Worm (Caenorhabditis elegans) whole organism, young adult: ENCODE measurements around the gene B0280.17.
A peak's percentile ranks its signal among the peaks of the same experiment; 100 is the strongest.

Source experiments
- F10E7.11 ChIP-seq: sonication (generic microtip); optimal IDR thresholded peaks from 2 replicates; lab custom pipeline; 2017; ENCODE audit warnings: mild to moderate bottlenecking, missing genetic modification characterization, moderate library complexity, missing compliant biosample characterization
- F22D6.2 ChIP-seq: sonication (generic microtip); optimal IDR thresholded peaks from 2 replicates; lab custom pipeline; 2016; ENCODE audit warnings: mild to moderate bottlenecking, missing genetic modification characterization, missing compliant biosample characterization
- F57A8.1 ChIP-seq: fragments of 200-800 bp; sonication (Bioruptor generic); optimal IDR thresholded peaks from 2 replicates; lab custom pipeline; 2018; ENCODE audit warnings: mild to moderate bottlenecking, missing genetic modification characterization, moderate library complexity, missing compliant biosample characterization
- Y53F4B.3 ChIP-seq: fragments of 200-800 bp; sonication (Bioruptor generic); IDR thresholded peaks from 2 replicates; pipeline ENCODE4 v1.3.6; 2022; ENCODE audit warnings: missing genetic modification reagents, missing genetic modification characterization, missing compliant biosample characterization
- Y95B8A.8 ChIP-seq: fragments of 200-800 bp; sonication (Bioruptor generic); IDR thresholded peaks from 2 replicates; pipeline ENCODE4 v1.3.6; 2022; ENCODE audit warnings: missing genetic modification reagents, missing genetic modification characterization, missing compliant biosample characterization
- ZK185.1 ChIP-seq: sonication (generic microtip); optimal IDR thresholded peaks from 2 replicates; lab custom pipeline; 2016; ENCODE audit warnings: mild to moderate bottlenecking, missing genetic modification characterization, missing compliant biosample characterization; ENCODE audit not compliant: poor library complexity, severe bottlenecking
- atf-7 ChIP-seq: sonication (generic microtip); optimal IDR thresholded peaks from 2 replicates; lab custom pipeline; 2017; ENCODE audit warnings: mild to moderate bottlenecking, missing genetic modification characterization, missing compliant biosample characterization
- attf-5 ChIP-seq: fragments of 200-800 bp; sonication (Bioruptor generic); optimal IDR thresholded peaks from 2 replicates; lab custom pipeline; 2018; ENCODE audit warnings: mild to moderate bottlenecking, missing genetic modification characterization, missing compliant biosample characterization
- bed-1 ChIP-seq: fragments of 200-800 bp; sonication (Bioruptor generic); IDR thresholded peaks from 2 replicates; pipeline ENCODE4 v1.3.6; 2022; ENCODE audit warnings: missing genetic modification reagents, missing genetic modification characterization, missing compliant biosample characterization
- cebp-1 ChIP-seq, 2 experiments: fragments of 200-800 bp in 1 of 2; sonication (Bioruptor generic) in 1 of 2; sonication (generic microtip) in 1 of 2; IDR thresholded peaks in 1 of 2; optimal IDR thresholded peaks in 1 of 2; 2 replicates each; pipeline versions ENCODE4 v1.3.6 to Lab custom; 2017 to 2022; ENCODE audit warnings: missing compliant biosample characterization in 2 of 2, missing genetic modification characterization in 2 of 2, mild to moderate bottlenecking in 1 of 2, missing genetic modification reagents in 1 of 2, moderate library complexity in 1 of 2
- cebp-2 ChIP-seq: fragments of 200-800 bp; sonication (Bioruptor generic); IDR thresholded peaks from 2 replicates; pipeline ENCODE4 v1.3.6; 2022; ENCODE audit warnings: missing genetic modification characterization, missing compliant biosample characterization
- die-1 ChIP-seq: sonication (generic microtip); optimal IDR thresholded peaks from 2 replicates; lab custom pipeline; 2016; ENCODE audit warnings: missing genotype, mild to moderate bottlenecking, missing genetic modification characterization, missing compliant biosample characterization
- ekl-4 ChIP-seq: fragments of 200-800 bp; sonication (Bioruptor generic); IDR thresholded peaks from 2 replicates; pipeline ENCODE4 v1.3.6; 2022; ENCODE audit warnings: missing genetic modification reagents, missing genetic modification characterization, missing compliant biosample characterization
- fkh-3 ChIP-seq: sonication (generic microtip); optimal IDR thresholded peaks from 2 replicates; lab custom pipeline; 2016; ENCODE audit warnings: mild to moderate bottlenecking, missing genetic modification characterization, missing compliant biosample characterization
- gei-17 ChIP-seq: fragments of 200-800 bp; sonication (Bioruptor generic); optimal IDR thresholded peaks from 2 replicates; lab custom pipeline; 2018; ENCODE audit warnings: mild to moderate bottlenecking, missing genetic modification characterization, missing compliant biosample characterization
- him-1 ChIP-seq: sonication (generic microtip); optimal IDR thresholded peaks from 2 replicates; lab custom pipeline; 2016; ENCODE audit warnings: missing genotype, missing genetic modification reagents, missing genetic modification characterization, missing compliant biosample characterization
- hmg-1.2 ChIP-seq: fragments of 200-800 bp; sonication (Bioruptor generic); IDR thresholded peaks from 2 replicates; pipeline ENCODE4 v1.3.6; 2022; ENCODE audit warnings: missing genetic modification reagents, missing genetic modification characterization, missing compliant biosample characterization
- hsf-1 ChIP-seq: fragments of 200-800 bp; sonication (Bioruptor generic); IDR thresholded peaks from 2 replicates; pipeline ENCODE4 v1.3.6; 2022; ENCODE audit warnings: missing genetic modification reagents, missing genetic modification characterization, missing compliant biosample characterization
- lag-1 ChIP-seq: fragments of 200-800 bp; sonication (Bioruptor generic); IDR thresholded peaks from 2 replicates; pipeline ENCODE4 v1.3.6; 2022; ENCODE audit warnings: missing genetic modification reagents, missing genetic modification characterization, missing compliant biosample characterization
- let-607 ChIP-seq, 2 experiments: fragments of 200-800 bp in 1 of 2; sonication (Bioruptor generic) in 1 of 2; sonication (generic microtip) in 1 of 2; optimal IDR thresholded peaks; 2 replicates each; lab custom pipeline; 2016 to 2018; ENCODE audit warnings: mild to moderate bottlenecking in 2 of 2, missing compliant biosample characterization in 2 of 2, missing genetic modification characterization in 2 of 2, moderate library complexity in 2 of 2, missing genotype in 1 of 2
- lin-40 ChIP-seq: sonication (generic microtip); optimal IDR thresholded peaks from 2 replicates; lab custom pipeline; 2016; ENCODE audit warnings: missing genetic modification characterization, mild to moderate bottlenecking, missing compliant biosample characterization, missing genotype, missing genetic modification reagents
- lin-54 ChIP-seq: fragments of 200-800 bp; sonication (Bioruptor generic); optimal IDR thresholded peaks from 2 replicates; lab custom pipeline; 2018; ENCODE audit warnings: mild to moderate bottlenecking, missing genetic modification characterization, missing compliant biosample characterization
- madf-10 ChIP-seq: sonication (generic microtip); optimal IDR thresholded peaks from 2 replicates; lab custom pipeline; 2016; ENCODE audit warnings: mild to moderate bottlenecking, missing genetic modification characterization, missing compliant biosample characterization
- madf-8 ChIP-seq: fragments of 200-800 bp; sonication (Bioruptor generic); conservative IDR thresholded peaks from 2 replicates; pipeline ENCODE4 v1.3.6; 2022; ENCODE audit warnings: missing genetic modification reagents, missing genetic modification characterization, missing compliant biosample characterization
- mcd-1 ChIP-seq: fragments of 200-800 bp; sonication (Bioruptor generic); IDR thresholded peaks from 2 replicates; pipeline ENCODE4 v1.3.6; 2022; ENCODE audit warnings: missing genetic modification reagents, missing genetic modification characterization, missing compliant biosample characterization
- mel-28 ChIP-seq: sonication (generic microtip); optimal IDR thresholded peaks from 2 replicates; lab custom pipeline; 2016; ENCODE audit warnings: borderline replicate concordance, mild to moderate bottlenecking, missing genetic modification characterization, missing compliant biosample characterization
- nhr-80 ChIP-seq: sonication (generic microtip); optimal IDR thresholded peaks from 2 replicates; lab custom pipeline; 2016; ENCODE audit warnings: missing genetic modification characterization, missing compliant biosample characterization
- pha-4 ChIP-seq: fragments of 150-350 bp; sonication (generic microtip); optimal IDR thresholded peaks from 2 replicates; lab custom pipeline; 2014; ENCODE audit warnings: missing biosample characterization, missing genetic modification reagents, missing genetic modification characterization
- repo-1 ChIP-seq: sonication (generic microtip); optimal IDR thresholded peaks from 2 replicates; lab custom pipeline; 2017; ENCODE audit warnings: mild to moderate bottlenecking, missing genetic modification characterization, missing compliant biosample characterization
- snpc-1.1 ChIP-seq: sonication (generic microtip); optimal IDR thresholded peaks from 2 replicates; lab custom pipeline; 2017; ENCODE audit warnings: missing genetic modification characterization, mild to moderate bottlenecking, missing compliant biosample characterization, antibody characterized with exemption, moderate library complexity, missing genotype, missing genetic modification reagents; ENCODE audit not compliant: insufficient read depth
- snpc-3.4 ChIP-seq: sonication (generic microtip); optimal IDR thresholded peaks from 2 replicates; lab custom pipeline; 2017; ENCODE audit warnings: missing genetic modification characterization, mild to moderate bottlenecking, missing compliant biosample characterization, antibody characterized with exemption, moderate library complexity, missing genotype, missing genetic modification reagents
- snpc-4 ChIP-seq, 5 experiments: fragments of 150-350 bp in 1 of 5; sonication (generic microtip) in 4 of 5; optimal IDR thresholded peaks; 2 replicates each; lab custom pipeline; 2014 to 2018; ENCODE audit warnings: missing genetic modification characterization in 5 of 5, missing biosample characterization in 3 of 5, antibody characterized with exemption in 2 of 5, mild to moderate bottlenecking in 2 of 5, missing compliant biosample characterization in 2 of 5, missing genotype in 2 of 5, moderate library complexity in 2 of 5, missing genetic modification reagents in 1 of 5
- tbp1 ChIP-seq: fragments of 200-800 bp; sonication (Bioruptor generic); optimal IDR thresholded peaks from 2 replicates; lab custom pipeline; 2018; ENCODE audit warnings: mild to moderate bottlenecking, missing genetic modification characterization, missing compliant biosample characterization
- tlf-1 ChIP-seq: fragments of 200-800 bp; sonication (Bioruptor generic); optimal IDR thresholded peaks from 2 replicates; lab custom pipeline; 2018; ENCODE audit warnings: mild to moderate bottlenecking, missing genetic modification characterization, missing compliant biosample characterization
- ztf-22 ChIP-seq: fragments of 200-800 bp; sonication (Bioruptor generic); optimal IDR thresholded peaks from 2 replicates; lab custom pipeline; 2018; ENCODE audit warnings: mild to moderate bottlenecking, missing genetic modification characterization, moderate library complexity, missing compliant biosample characterization
- ztf-25 ChIP-seq: fragments of 200-800 bp; sonication (Bioruptor generic); IDR thresholded peaks from 2 replicates; pipeline ENCODE4 v1.3.6; 2022; ENCODE audit warnings: missing genetic modification reagents, missing genetic modification characterization, missing compliant biosample characterization

The B0280.17 gene

ce11 chrIII:7120477-7120876, 15.4 kb downstream of the B0280.17 start (continued):
- no peak for TF ChIP-seq hmg-1.2
- peak; percentile 16 for TF ChIP-seq repo-1 (tag; lab: Kevin White, UChicago)
- TF ChIP-seq Y53F4B.3, result no peak
- peak; percentile 29 for TF ChIP-seq lin-40 (tag; lab: Kevin White, UChicago)
- TF ChIP-seq snpc-3.4 (tag; lab: Kevin White, UChicago), result no peak
- no peak for TF ChIP-seq cebp-2 (GFP tag; lab: Robert Waterston, UW)
- TF ChIP-seq madf-8 (GFP tag; lab: Robert Waterston, UW), result no peak
- no peak for TF ChIP-seq lag-1 (GFP tag; lab: Robert Waterston, UW)
- TF ChIP-seq bed-1 (GFP tag; lab: Robert Waterston, UW), result no peak
- no peak for TF ChIP-seq snpc-1.1 (tag; lab: Kevin White, UChicago)
- no peak for TF ChIP-seq fkh-3 (tag; lab: Kevin White, UChicago)
- TF ChIP-seq mel-28 (tag; lab: Kevin White, UChicago), result no peak
- no peak for TF ChIP-seq gei-17 (GFP tag; lab: Kevin White, UChicago)
- TF ChIP-seq let-607 (tag; optimal IDR thresholded peaks at IDR 0.05; lab: Kevin White, UChicago), result peak in 1 of 2 experiments; percentile 35
- TF ChIP-seq madf-10 (tag; lab: Kevin White, UChicago), result no peak
- TF ChIP-seq atf-7, result peak; percentile 5
- TF ChIP-seq die-1 (tag; lab: Kevin White, UChicago), result no peak
- peak; percentile 51 for TF ChIP-seq him-1
- peak; percentile 25 for TF ChIP-seq nhr-80 (tag; lab: Kevin White, UChicago)
- no peak for TF ChIP-seq ztf-25 (GFP tag; lab: Robert Waterston, UW)
- no peak for TF ChIP-seq ztf-22 (GFP tag; lab: Kevin White, UChicago)
- 0 out of 2 replicates have a peak, but pooled peaks have one; percentile 37 for TF ChIP-seq hsf-1 (GFP tag; lab: Robert Waterston, UW)
- TF ChIP-seq pha-4 (tag; lab: Kevin White, UChicago), result no peak
- TF ChIP-seq Y95B8A.8 (GFP tag; lab: Robert Waterston, UW), result no peak
- TF ChIP-seq F57A8.1 (GFP tag; lab: Kevin White, UChicago), result no peak

- TF ChIP-seq cebp-1 (GFP tag; IDR thresholded peaks at IDR 0.05; lab: Robert Waterston, UW) (no peak), cebp-1 (tag; optimal IDR thresholded peaks at IDR 0.05; lab: Kevin White, UChicago) (peak; percentile 72), attf-5 (GFP tag; lab: Kevin White, UChicago) (peak; percentile 71), lin-54 (GFP tag; lab: Kevin White, UChicago) (peak; percentile 35), tbp1 (GFP tag; lab: Kevin White, UChicago) (peak; percentile 21), F22D6.2 (no peak), snpc-4 (GFP tag; optimal IDR thresholded peaks at IDR 0.05; lab: Kevin White, UChicago) (no peak), snpc-4 (tag; optimal IDR thresholded peaks at IDR 0.05; lab: Kevin White, UChicago) (peak in 1 of 4 experiments; percentile 14), ZK185.1 (peak; percentile 21), tlf-1 (GFP tag; lab: Kevin White, UChicago) (no peak), nhr-80 (tag; lab: Kevin White, UChicago) (peak; percentile 69), repo-1 (tag; lab: Kevin White, UChicago) (peak; percentile 21), lin-40 (tag; lab: Kevin White, UChicago) (peak; percentile 46), mcd-1 (GFP tag; lab: Robert Waterston, UW) (peak; percentile 33; the same call in 1 of the 2 replicates), ekl-4 (GFP tag; lab: Robert Waterston, UW) (no peak), F10E7.11 (tag; lab: Kevin White, UChicago) (no peak), hmg-1.2 (peak; percentile 79)
These were observed 19.2 kb downstream of the B0280.17 start for ce11 chrIII:7116615-7117252.
